Worm (Caenorhabditis elegans) whole organism, late embryonic: Measurements from ENCODE around the gene Y37H2A.7.
A peak's percentile ranks its signal among the peaks of the same experiment; 100 is the strongest.

Experiments
- C38D4.7 ChIP-seq: fragments of 200-800 bp; sonication (Bioruptor generic); optimal IDR thresholded peaks from 2 replicates; lab custom pipeline; 2018; ENCODE audit warnings: mild to moderate bottlenecking, missing genetic modification characterization, moderate library complexity, missing compliant biosample characterization
- F13H6.1 ChIP-seq: sonication (generic microtip); optimal IDR thresholded peaks from 2 replicates; lab custom pipeline; 2016; ENCODE audit warnings: missing genetic modification characterization, missing compliant biosample characterization
- ahr-1 ChIP-seq: sonication (generic microtip); optimal IDR thresholded peaks from 2 replicates; lab custom pipeline; 2016; ENCODE audit warnings: missing genetic modification characterization, missing compliant biosample characterization
- ceh-14 ChIP-seq: sonication (generic microtip); optimal IDR thresholded peaks from 2 replicates; lab custom pipeline; 2016; ENCODE audit warnings: missing genotype, missing genetic modification characterization, missing compliant biosample characterization
- ceh-18 ChIP-seq: sonication (generic microtip); optimal IDR thresholded peaks from 2 replicates; lab custom pipeline; 2016; ENCODE audit warnings: missing genetic modification characterization, missing compliant biosample characterization
- ceh-2 ChIP-seq: sonication (generic microtip); optimal IDR thresholded peaks from 2 replicates; lab custom pipeline; 2016; ENCODE audit warnings: missing genotype, missing genetic modification characterization, missing compliant biosample characterization
- ceh-22 ChIP-seq: sonication (generic microtip); optimal IDR thresholded peaks from 2 replicates; lab custom pipeline; 2017; ENCODE audit warnings: missing biosample characterization, missing genetic modification characterization
- ceh-31 ChIP-seq: sonication (generic microtip); optimal IDR thresholded peaks from 2 replicates; lab custom pipeline; 2016; ENCODE audit warnings: missing genetic modification characterization, missing compliant biosample characterization
- ceh-34 ChIP-seq: sonication (generic microtip); optimal IDR thresholded peaks from 2 replicates; lab custom pipeline; 2016; ENCODE audit warnings: mild to moderate bottlenecking, missing genetic modification characterization, missing compliant biosample characterization
- ceh-45 ChIP-seq: fragments of 200-800 bp; sonication (Bioruptor generic); IDR thresholded peaks from 2 replicates; pipeline ENCODE4 v1.3.6; 2022; ENCODE audit warnings: missing genetic modification reagents, missing genetic modification characterization, missing compliant biosample characterization
- ceh-48 ChIP-seq: sonication (generic microtip); optimal IDR thresholded peaks from 2 replicates; lab custom pipeline; 2016; ENCODE audit warnings: missing genetic modification characterization, inconsistent platforms, missing compliant biosample characterization
- dmd-4 ChIP-seq: sonication (generic microtip); optimal IDR thresholded peaks from 2 replicates; lab custom pipeline; 2016; ENCODE audit warnings: borderline replicate concordance, missing genetic modification characterization, missing compliant biosample characterization
- dve-1 ChIP-seq: sonication (generic microtip); optimal IDR thresholded peaks from 2 replicates; lab custom pipeline; 2017; ENCODE audit warnings: antibody characterized with exemption, mild to moderate bottlenecking, missing genetic modification characterization, missing compliant biosample characterization
- fkh-10 ChIP-seq: fragments of 150-350 bp; optimal IDR thresholded peaks from 2 replicates; lab custom pipeline; 2014; ENCODE audit warnings: missing biosample characterization, missing genetic modification reagents, missing genetic modification characterization
- gmeb-2 ChIP-seq: sonication (generic microtip); optimal IDR thresholded peaks from 2 replicates; lab custom pipeline; 2016; ENCODE audit warnings: missing genetic modification characterization, inconsistent platforms, missing compliant biosample characterization
- hlh-13 ChIP-seq: fragments of 200-800 bp; sonication (Bioruptor generic); optimal IDR thresholded peaks from 2 replicates; lab custom pipeline; 2018; ENCODE audit warnings: mild to moderate bottlenecking, missing genetic modification characterization, missing compliant biosample characterization
- hlh-30 ChIP-seq: sonication (generic microtip); optimal IDR thresholded peaks from 2 replicates; lab custom pipeline; 2017; ENCODE audit warnings: antibody characterized with exemption, missing genetic modification characterization, missing compliant biosample characterization; ENCODE audit not compliant: insufficient read depth
- hlh-6 ChIP-seq: sonication (generic microtip); optimal IDR thresholded peaks from 2 replicates; lab custom pipeline; 2016; ENCODE audit warnings: missing genotype, missing genetic modification characterization, missing compliant biosample characterization
- lim-6 ChIP-seq: sonication (generic microtip); optimal IDR thresholded peaks from 2 replicates; lab custom pipeline; 2016; ENCODE audit warnings: missing genetic modification characterization, missing compliant biosample characterization
- madf-2 ChIP-seq: sonication (generic microtip); optimal IDR thresholded peaks from 2 replicates; lab custom pipeline; 2017; ENCODE audit warnings: missing genetic modification characterization, missing compliant biosample characterization
- mec-3 ChIP-seq: sonication (generic microtip); optimal IDR thresholded peaks from 2 replicates; lab custom pipeline; 2016; ENCODE audit warnings: borderline replicate concordance, missing genetic modification characterization, missing compliant biosample characterization
- nfya-1 ChIP-seq: sonication (generic microtip); optimal IDR thresholded peaks from 2 replicates; lab custom pipeline; 2017; ENCODE audit warnings: missing genetic modification characterization, mild to moderate bottlenecking, missing compliant biosample characterization, antibody characterized with exemption, moderate library complexity
- odd-2 ChIP-seq: sonication (generic microtip); optimal IDR thresholded peaks from 2 replicates; lab custom pipeline; 2017; ENCODE audit warnings: antibody characterized with exemption, mild to moderate bottlenecking, missing genetic modification characterization, missing compliant biosample characterization
- pag-3 ChIP-seq: sonication (generic microtip); optimal IDR thresholded peaks from 2 replicates; lab custom pipeline; 2016; ENCODE audit warnings: missing compliant biosample characterization, missing genetic modification characterization, borderline replicate concordance
- pax-1 ChIP-seq: fragments of 150-350 bp; optimal IDR thresholded peaks from 2 replicates; lab custom pipeline; 2014; ENCODE audit warnings: missing biosample characterization, missing genetic modification characterization
- pha-2 ChIP-seq: sonication (generic microtip); optimal IDR thresholded peaks from 2 replicates; lab custom pipeline; 2017; ENCODE audit warnings: mild to moderate bottlenecking, missing genetic modification characterization, missing compliant biosample characterization
- pros-1 ChIP-seq: fragments of 150-350 bp; optimal IDR thresholded peaks from 2 replicates; lab custom pipeline; 2014; ENCODE audit warnings: missing biosample characterization, missing genetic modification reagents, missing genetic modification characterization
- rnt-1 ChIP-seq: sonication (generic microtip); optimal IDR thresholded peaks from 2 replicates; lab custom pipeline; 2016; ENCODE audit warnings: missing genetic modification characterization, missing compliant biosample characterization
- sdc-2 ChIP-seq: sonication (generic microtip); optimal IDR thresholded peaks from 2 replicates; lab custom pipeline; 2016; ENCODE audit warnings: missing genotype, missing genetic modification characterization, missing compliant biosample characterization
- tbx-7 ChIP-seq: sonication (generic microtip); optimal IDR thresholded peaks from 2 replicates; lab custom pipeline; 2016; ENCODE audit warnings: missing genotype, missing genetic modification characterization, missing compliant biosample characterization
- ttx-3 ChIP-seq: sonication (generic microtip); optimal IDR thresholded peaks from 2 replicates; lab custom pipeline; 2016; ENCODE audit warnings: missing genetic modification reagents, missing genetic modification characterization, missing compliant biosample characterization
- unc-42 ChIP-seq: sonication (generic microtip); optimal IDR thresholded peaks from 2 replicates; lab custom pipeline; 2016; ENCODE audit warnings: missing genotype, missing genetic modification characterization, missing compliant biosample characterization
- zip-5 ChIP-seq: sonication (generic microtip); optimal IDR thresholded peaks from 2 replicates; lab custom pipeline; 2016; ENCODE audit warnings: missing genetic modification characterization, missing compliant biosample characterization
- ztf-16 ChIP-seq: sonication (generic microtip); optimal IDR thresholded peaks from 2 replicates; lab custom pipeline; 2017; ENCODE audit warnings: missing genetic modification characterization, missing compliant biosample characterization

Y37H2A.7 gene

DNA sequence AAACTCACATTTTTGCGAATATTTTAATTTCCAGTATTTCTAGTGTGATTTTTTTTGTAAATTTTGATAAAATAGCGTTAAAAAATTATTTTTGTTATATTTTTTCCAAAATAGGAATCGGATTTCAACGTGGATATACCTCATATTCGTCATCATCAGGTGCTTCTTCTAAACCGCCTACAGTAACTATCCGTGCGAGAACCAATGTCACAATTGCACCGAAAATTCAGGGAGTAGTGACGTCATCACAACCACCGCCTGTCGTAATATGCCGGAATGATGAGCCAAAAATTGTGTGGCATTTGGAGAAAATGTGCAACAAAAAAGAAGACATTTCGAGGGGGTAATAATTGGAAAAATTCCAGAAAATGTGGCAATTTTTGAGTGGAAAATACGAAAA, 43.1 kb downstream of the Y37H2A.7 start:
- TF ChIP-seq ztf-16 (tag; lab: Kevin White, UChicago) (no peak), gmeb-2 (no peak), F13H6.1 (tag; lab: Kevin White, UChicago) (no peak), ceh-14 (no peak), rnt-1 (no peak), ceh-31 (no peak), hlh-30 (no peak), sdc-2 (tag; lab: Kevin White, UChicago) (no peak), lim-6 (no peak), pha-2 (tag; lab: Kevin White, UChicago) (no peak), zip-5 (no peak), unc-42 (tag; lab: Kevin White, UChicago) (no peak), pros-1 (tag; lab: Kevin White, UChicago) (no peak), mec-3 (tag; lab: Kevin White, UChicago) (no peak), dve-1 (tag; lab: Kevin White, UChicago) (no peak), pax-1 (no peak)

DNA sequence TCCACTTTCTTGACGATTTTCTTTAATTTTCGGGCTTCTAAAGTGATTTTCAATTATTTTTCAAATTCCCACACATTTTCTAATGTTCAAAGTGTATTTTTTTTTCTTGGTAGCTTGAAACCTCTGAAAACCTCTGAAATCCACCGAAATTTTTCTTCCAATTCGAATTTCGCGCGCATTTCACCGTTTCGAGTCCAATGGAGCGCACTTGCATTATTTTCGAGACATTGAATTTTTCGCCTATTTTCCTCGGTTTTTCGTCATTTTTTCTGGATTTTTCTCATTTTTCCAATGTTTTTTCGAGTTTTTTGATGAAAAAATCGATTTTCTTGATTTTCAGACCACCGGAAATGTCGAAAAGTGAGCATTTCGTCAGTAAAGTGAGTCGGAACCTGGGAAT, 47.5 kb downstream of the Y37H2A.7 start, which contains the start of gene slr-2:
slr-2 (plus strand) TSS at position 341 of the 400 bp plus-strand sequence.
- TF ChIP-seq ttx-3 (tag; lab: Kevin White, UChicago) (no peak), C38D4.7 (GFP tag; lab: Kevin White, UChicago) (no peak), nfya-1 (peak; percentile 41)

DNA sequence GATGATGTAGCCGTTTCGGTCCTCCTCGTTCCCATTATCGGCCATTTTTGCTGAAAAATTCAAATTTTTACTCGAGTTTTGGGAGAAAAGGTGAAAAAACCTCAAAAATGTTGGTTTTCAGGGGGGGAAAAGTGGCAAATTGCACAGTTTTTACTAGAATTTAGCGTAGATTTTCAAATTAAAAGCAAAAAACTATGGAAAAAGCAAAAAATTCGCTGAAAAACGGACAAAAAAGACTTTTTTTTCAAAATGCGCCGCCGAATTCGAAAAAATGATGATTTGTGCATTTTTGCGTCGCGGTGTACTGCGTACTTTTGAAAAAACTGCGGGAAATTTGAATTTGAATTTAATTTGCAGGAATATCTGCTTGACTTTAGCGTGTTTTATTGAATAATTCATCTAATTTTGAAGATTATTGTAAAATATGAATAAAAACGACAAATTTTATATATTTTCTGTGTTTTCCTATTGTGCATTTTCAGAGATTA, 48.1 kb downstream of the Y37H2A.7 start, which contains the start of gene Y59A8B.12:
Y59A8B.12 (minus strand) TSS at position 51 of the 488 bp plus-strand sequence.
- TF ChIP-seq tbx-7 (tag; lab: Kevin White, UChicago) (no peak), ceh-22 (tag; lab: Kevin White, UChicago) (no peak), hlh-6 (tag; lab: Kevin White, UChicago) (no peak), ceh-2 (tag; lab: Kevin White, UChicago) (no peak), dmd-4 (no peak)

DNA sequence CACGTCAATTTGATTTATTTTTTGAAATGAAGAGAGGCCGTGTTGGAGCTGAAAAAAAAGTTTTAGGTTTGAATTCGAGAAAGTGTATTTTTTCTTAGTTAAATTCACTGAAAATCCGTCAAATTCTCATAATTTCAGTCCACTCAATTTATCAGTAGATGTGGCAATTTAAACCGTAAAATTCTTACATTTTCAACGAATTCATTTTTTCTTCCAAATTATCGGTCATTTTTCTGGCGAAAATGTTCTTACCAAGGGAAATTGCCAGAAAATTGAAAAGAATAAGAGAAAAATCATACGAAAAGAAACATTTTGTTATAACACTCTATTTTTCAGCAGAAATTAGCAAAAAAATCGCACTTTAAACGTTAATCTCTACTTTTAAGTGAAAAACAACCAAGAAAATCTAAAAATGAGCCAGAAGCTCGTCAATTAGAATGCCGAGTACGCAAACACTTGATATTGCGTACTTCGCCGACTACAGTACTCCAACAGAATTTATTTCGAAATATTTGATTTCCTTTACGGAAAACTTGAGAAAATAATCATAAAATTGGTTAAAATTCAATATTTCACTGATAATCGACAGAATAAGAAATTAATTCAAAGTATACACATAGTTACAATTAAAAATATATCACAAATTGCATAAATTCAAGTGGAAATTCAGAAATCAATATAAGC, 49.0 kb downstream of the Y37H2A.7 start, which contains the start of gene fbxa-106:
fbxa-106 (minus strand) TSS at position 51 of the 684 bp plus-strand sequence.
- TF ChIP-seq dmd-4, result no peak
- TF ChIP-seq ztf-16 (tag; lab: Kevin White, UChicago), result no peak
- no peak for TF ChIP-seq ceh-45 (GFP tag; lab: Robert Waterston, UW)
- TF ChIP-seq zip-5, result no peak
- TF ChIP-seq ceh-18 (tag; lab: Kevin White, UChicago), result no peak
- no peak for TF ChIP-seq odd-2 (tag; lab: Kevin White, UChicago)
- no peak for TF ChIP-seq hlh-6 (tag; lab: Kevin White, UChicago)
- no peak for TF ChIP-seq F13H6.1 (tag; lab: Kevin White, UChicago)
- no peak for TF ChIP-seq ceh-48
- TF ChIP-seq madf-2 (tag; lab: Kevin White, UChicago), result no peak
- no peak for TF ChIP-seq ceh-34 (tag; lab: Kevin White, UChicago)
- TF ChIP-seq pag-3 (tag; lab: Kevin White, UChicago), result no peak
- no peak for TF ChIP-seq ahr-1 (tag; lab: Kevin White, UChicago)
- TF ChIP-seq hlh-13 (GFP tag; lab: Kevin White, UChicago), result no peak
- TF ChIP-seq pros-1 (tag; lab: Kevin White, UChicago), result no peak
- no peak for TF ChIP-seq fkh-10 (GFP tag; lab: Kevin White, UChicago)
